Worm (Caenorhabditis elegans) whole organism, late embryonic: Measurements from ENCODE around the gene T14B4.1.

ENCODE experiments used
- C08G9.2 ChIP-seq: sonication (generic microtip); optimal IDR thresholded peaks from 2 replicates; lab custom pipeline; 2016; ENCODE audit warnings: mild to moderate bottlenecking, missing genetic modification characterization, moderate library complexity, missing compliant biosample characterization
- C38D4.7 ChIP-seq: fragments of 200-800 bp; sonication (Bioruptor generic); optimal IDR thresholded peaks from 2 replicates; lab custom pipeline; 2018; ENCODE audit warnings: mild to moderate bottlenecking, missing genetic modification characterization, moderate library complexity, missing compliant biosample characterization
- F13H6.1 ChIP-seq: sonication (generic microtip); optimal IDR thresholded peaks from 2 replicates; lab custom pipeline; 2016; ENCODE audit warnings: missing genetic modification characterization, missing compliant biosample characterization
- K02D7.2 ChIP-seq: sonication (generic microtip); optimal IDR thresholded peaks from 2 replicates; lab custom pipeline; 2017; ENCODE audit warnings: mild to moderate bottlenecking, missing genetic modification characterization, missing compliant biosample characterization
- K09A11.1 ChIP-seq: sonication (generic microtip); optimal IDR thresholded peaks from 2 replicates; lab custom pipeline; 2017; ENCODE audit warnings: antibody characterized with exemption, mild to moderate bottlenecking, missing genetic modification characterization, missing compliant biosample characterization; ENCODE audit not compliant: insufficient read depth
- T23F11.4 ChIP-seq: fragments of 200-800 bp; sonication (Bioruptor generic); optimal IDR thresholded peaks from 2 replicates; lab custom pipeline; 2018; ENCODE audit warnings: mild to moderate bottlenecking, missing genetic modification characterization, missing compliant biosample characterization
- Y22D7AL.16 ChIP-seq: sonication (generic microtip); optimal IDR thresholded peaks from 2 replicates; lab custom pipeline; 2016; ENCODE audit warnings: missing genetic modification characterization, missing compliant biosample characterization
- ama-1 ChIP-seq: fragments of 150-350 bp; optimal IDR thresholded peaks from 2 replicates; lab custom pipeline; 2014
- ceh-14 ChIP-seq: sonication (generic microtip); optimal IDR thresholded peaks from 2 replicates; lab custom pipeline; 2016; ENCODE audit warnings: missing genotype, missing genetic modification characterization, missing compliant biosample characterization
- ceh-19 ChIP-seq: fragments of 200-800 bp; sonication (Bioruptor generic); optimal IDR thresholded peaks from 2 replicates; lab custom pipeline; 2018; ENCODE audit warnings: mild to moderate bottlenecking, missing genetic modification characterization, missing compliant biosample characterization
- ceh-2 ChIP-seq: sonication (generic microtip); optimal IDR thresholded peaks from 2 replicates; lab custom pipeline; 2016; ENCODE audit warnings: missing genotype, missing genetic modification characterization, missing compliant biosample characterization
- ceh-24 ChIP-seq: sonication (generic microtip); optimal IDR thresholded peaks from 2 replicates; lab custom pipeline; 2016; ENCODE audit warnings: mild to moderate bottlenecking, missing genetic modification characterization, missing compliant biosample characterization
- ceh-31 ChIP-seq: sonication (generic microtip); optimal IDR thresholded peaks from 2 replicates; lab custom pipeline; 2016; ENCODE audit warnings: missing genetic modification characterization, missing compliant biosample characterization
- ceh-48 ChIP-seq: sonication (generic microtip); optimal IDR thresholded peaks from 2 replicates; lab custom pipeline; 2016; ENCODE audit warnings: missing genetic modification characterization, inconsistent platforms, missing compliant biosample characterization
- ceh-6 ChIP-seq: fragments of 200-800 bp; sonication (Bioruptor generic); optimal IDR thresholded peaks from 2 replicates; lab custom pipeline; 2018; ENCODE audit warnings: mild to moderate bottlenecking, missing genetic modification characterization, missing compliant biosample characterization
- che-1 ChIP-seq: sonication (generic microtip); optimal IDR thresholded peaks from 2 replicates; lab custom pipeline; 2016; ENCODE audit warnings: mild to moderate bottlenecking, missing genetic modification characterization, missing compliant biosample characterization
- dve-1 ChIP-seq: sonication (generic microtip); optimal IDR thresholded peaks from 2 replicates; lab custom pipeline; 2017; ENCODE audit warnings: antibody characterized with exemption, mild to moderate bottlenecking, missing genetic modification characterization, missing compliant biosample characterization
- elt-2 ChIP-seq: sonication (generic microtip); optimal IDR thresholded peaks from 2 replicates; lab custom pipeline; 2016; ENCODE audit warnings: missing genetic modification reagents, missing genetic modification characterization, missing compliant biosample characterization
- ets-4 ChIP-seq: sonication (generic microtip); optimal IDR thresholded peaks from 2 replicates; lab custom pipeline; 2016; ENCODE audit warnings: missing genetic modification characterization, missing compliant biosample characterization
- eyg-1 ChIP-seq: sonication (generic microtip); optimal IDR thresholded peaks from 2 replicates; lab custom pipeline; 2016; ENCODE audit warnings: missing genotype, missing genetic modification characterization, missing compliant biosample characterization
- fax-1 ChIP-seq: sonication (generic microtip); optimal IDR thresholded peaks from 2 replicates; lab custom pipeline; 2016; ENCODE audit warnings: missing genotype, missing genetic modification characterization, missing compliant biosample characterization
- fkh-10 ChIP-seq: fragments of 150-350 bp; optimal IDR thresholded peaks from 2 replicates; lab custom pipeline; 2014; ENCODE audit warnings: missing biosample characterization, missing genetic modification reagents, missing genetic modification characterization
- fkh-6 ChIP-seq: sonication (generic microtip); optimal IDR thresholded peaks from 2 replicates; lab custom pipeline; 2016; ENCODE audit warnings: missing genetic modification characterization, missing compliant biosample characterization
- gmeb-2 ChIP-seq: sonication (generic microtip); optimal IDR thresholded peaks from 2 replicates; lab custom pipeline; 2016; ENCODE audit warnings: missing genetic modification characterization, inconsistent platforms, missing compliant biosample characterization
- hlh-13 ChIP-seq: fragments of 200-800 bp; sonication (Bioruptor generic); optimal IDR thresholded peaks from 2 replicates; lab custom pipeline; 2018; ENCODE audit warnings: mild to moderate bottlenecking, missing genetic modification characterization, missing compliant biosample characterization
- hlh-30 ChIP-seq: sonication (generic microtip); optimal IDR thresholded peaks from 2 replicates; lab custom pipeline; 2017; ENCODE audit warnings: antibody characterized with exemption, missing genetic modification characterization, missing compliant biosample characterization; ENCODE audit not compliant: insufficient read depth
- hlh-6 ChIP-seq: sonication (generic microtip); optimal IDR thresholded peaks from 2 replicates; lab custom pipeline; 2016; ENCODE audit warnings: missing genotype, missing genetic modification characterization, missing compliant biosample characterization
- lin-11 ChIP-seq: fragments of 200-800 bp; sonication (Bioruptor generic); optimal IDR thresholded peaks from 2 replicates; lab custom pipeline; 2018; ENCODE audit warnings: mild to moderate bottlenecking, missing genetic modification characterization, missing compliant biosample characterization
- madf-2 ChIP-seq: sonication (generic microtip); optimal IDR thresholded peaks from 2 replicates; lab custom pipeline; 2017; ENCODE audit warnings: missing genetic modification characterization, missing compliant biosample characterization
- mec-3 ChIP-seq: sonication (generic microtip); optimal IDR thresholded peaks from 2 replicates; lab custom pipeline; 2016; ENCODE audit warnings: borderline replicate concordance, missing genetic modification characterization, missing compliant biosample characterization
- nfya-1 ChIP-seq: sonication (generic microtip); optimal IDR thresholded peaks from 2 replicates; lab custom pipeline; 2017; ENCODE audit warnings: missing genetic modification characterization, mild to moderate bottlenecking, missing compliant biosample characterization, antibody characterized with exemption, moderate library complexity
- nhr-11 ChIP-seq: fragments of 150-350 bp; optimal IDR thresholded peaks from 2 replicates; lab custom pipeline; 2014; ENCODE audit warnings: missing biosample characterization, missing genetic modification characterization
- npax-4 ChIP-seq: sonication (generic microtip); optimal IDR thresholded peaks from 2 replicates; lab custom pipeline; 2016; ENCODE audit warnings: missing genetic modification characterization, missing compliant biosample characterization
- odd-2 ChIP-seq: sonication (generic microtip); optimal IDR thresholded peaks from 2 replicates; lab custom pipeline; 2017; ENCODE audit warnings: antibody characterized with exemption, mild to moderate bottlenecking, missing genetic modification characterization, missing compliant biosample characterization
- pag-3 ChIP-seq: sonication (generic microtip); optimal IDR thresholded peaks from 2 replicates; lab custom pipeline; 2016; ENCODE audit warnings: missing compliant biosample characterization, missing genetic modification characterization, borderline replicate concordance
- pat-9 ChIP-seq: fragments of 200-800 bp; sonication (Bioruptor generic); optimal IDR thresholded peaks from 2 replicates; lab custom pipeline; 2018; ENCODE audit warnings: mild to moderate bottlenecking, missing genetic modification characterization, moderate library complexity, missing compliant biosample characterization
- pax-1 ChIP-seq: fragments of 150-350 bp; optimal IDR thresholded peaks from 2 replicates; lab custom pipeline; 2014; ENCODE audit warnings: missing biosample characterization, missing genetic modification characterization
- pha-4 ChIP-seq: fragments of 150-350 bp; optimal IDR thresholded peaks from 2 replicates; lab custom pipeline; 2018; ENCODE audit warnings: missing biosample characterization, missing genetic modification reagents, missing genetic modification characterization
- pqm-1 ChIP-seq: sonication (generic microtip); optimal IDR thresholded peaks from 2 replicates; lab custom pipeline; 2016; ENCODE audit warnings: missing genetic modification characterization, missing compliant biosample characterization
- ref-2 ChIP-seq: sonication (generic microtip); optimal IDR thresholded peaks from 2 replicates; lab custom pipeline; 2016; ENCODE audit warnings: missing genetic modification characterization, missing compliant biosample characterization
- sdc-2 ChIP-seq: sonication (generic microtip); optimal IDR thresholded peaks from 2 replicates; lab custom pipeline; 2016; ENCODE audit warnings: missing genotype, missing genetic modification characterization, missing compliant biosample characterization
- sox-4 ChIP-seq: sonication (generic microtip); optimal IDR thresholded peaks from 2 replicates; lab custom pipeline; 2017; ENCODE audit warnings: mild to moderate bottlenecking, missing genetic modification characterization, inconsistent platforms, missing compliant biosample characterization
- syd-9 ChIP-seq: sonication (generic microtip); optimal IDR thresholded peaks from 2 replicates; lab custom pipeline; 2016; ENCODE audit warnings: mild to moderate bottlenecking, missing genetic modification characterization, moderate library complexity, missing compliant biosample characterization
- tbx-7 ChIP-seq: sonication (generic microtip); optimal IDR thresholded peaks from 2 replicates; lab custom pipeline; 2016; ENCODE audit warnings: missing genotype, missing genetic modification characterization, missing compliant biosample characterization
- unc-3 ChIP-seq, 2 experiments: fragments of 200-800 bp in 1 of 2; sonication (Bioruptor generic) in 1 of 2; sonication (generic microtip) in 1 of 2; conservative IDR thresholded peaks in 1 of 2; optimal IDR thresholded peaks in 1 of 2; 2 replicates each; pipeline versions ENCODE4 v1.3.6 to Lab custom; 2016 to 2022; ENCODE audit warnings: missing compliant biosample characterization in 2 of 2, missing genetic modification characterization in 2 of 2, missing genetic modification reagents in 1 of 2
- unc-42 ChIP-seq: sonication (generic microtip); optimal IDR thresholded peaks from 2 replicates; lab custom pipeline; 2016; ENCODE audit warnings: missing genotype, missing genetic modification characterization, missing compliant biosample characterization
- unc-55 ChIP-seq: sonication (generic microtip); optimal IDR thresholded peaks from 2 replicates; lab custom pipeline; 2017; ENCODE audit warnings: missing biosample characterization, missing genetic modification reagents, missing genetic modification characterization
- unc-86 ChIP-seq: sonication (generic microtip); optimal IDR thresholded peaks from 2 replicates; lab custom pipeline; 2016; ENCODE audit warnings: missing genetic modification characterization, missing compliant biosample characterization
- ztf-16 ChIP-seq: sonication (generic microtip); optimal IDR thresholded peaks from 2 replicates; lab custom pipeline; 2017; ENCODE audit warnings: missing genetic modification characterization, missing compliant biosample characterization

The T14B4.1 gene

DNA sequence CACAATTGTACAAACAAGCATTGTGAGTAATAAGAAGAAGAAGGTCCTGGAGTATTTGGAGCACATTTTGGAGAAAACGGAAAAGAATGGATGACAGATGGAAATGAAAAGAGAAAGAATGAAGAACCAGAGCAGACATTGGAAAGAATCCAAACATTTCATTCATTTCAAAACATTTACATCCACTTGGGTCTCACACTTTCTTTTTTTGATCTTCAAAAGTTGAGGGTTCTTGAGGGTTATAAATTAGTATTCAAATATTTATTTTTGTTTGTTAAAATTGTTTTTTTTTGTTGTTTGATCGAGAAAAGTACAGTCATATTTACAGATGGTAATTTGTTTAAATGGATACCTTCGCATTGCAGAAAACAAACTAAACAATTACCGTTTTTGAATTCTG lies 3.0 kb upstream of the T14B4.1 start, which contains the start of gene T14B4.9:
TSS of gene T14B4.9 (minus strand) at position 101 of the 400 bp plus-strand sequence.
- no peak for TF ChIP-seq fax-1
- TF ChIP-seq ceh-48: no peak
- no peak for TF ChIP-seq pat-9 (tag; lab: Kevin White, UChicago)
- TF ChIP-seq ref-2 (tag; lab: Kevin White, UChicago): no peak
- TF ChIP-seq ceh-24 (tag; lab: Kevin White, UChicago): no peak
- no peak for TF ChIP-seq K09A11.1 (tag; lab: Kevin White, UChicago)
- no peak for TF ChIP-seq unc-42 (tag; lab: Kevin White, UChicago)
- TF ChIP-seq C08G9.2 (tag; lab: Kevin White, UChicago): no peak
- TF ChIP-seq K02D7.2 (tag; lab: Kevin White, UChicago): no peak
- TF ChIP-seq gmeb-2 (tag; lab: Kevin White, UChicago): no peak

DNA sequence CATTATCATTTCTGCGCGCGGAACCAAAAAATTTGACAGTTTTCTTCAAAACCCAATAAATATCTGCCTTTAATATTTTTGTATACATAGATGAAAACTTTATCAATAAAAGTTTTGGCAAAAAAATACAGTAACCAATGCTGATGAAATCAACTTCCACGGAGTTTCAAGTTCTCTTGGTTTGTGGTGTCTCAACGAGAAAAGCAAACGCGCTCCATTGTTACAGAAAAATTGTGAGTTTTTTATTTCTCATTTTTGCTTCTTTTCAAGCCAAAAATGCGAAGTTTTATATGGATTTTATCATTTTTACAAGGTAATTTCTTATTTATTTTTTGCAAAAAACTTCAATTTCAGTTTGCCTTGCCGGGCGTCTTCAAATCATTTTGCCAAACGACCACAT lies 2.0 kb upstream of the T14B4.1 start, which contains the start of gene T14B4.3:
TSS of gene T14B4.3 (plus strand) at position 264 of the 400 bp plus-strand sequence.
- TF ChIP-seq F13H6.1 (tag; lab: Kevin White, UChicago) (peak; percentile 67), unc-3 (GFP tag; conservative IDR thresholded peaks at IDR 0.05; lab: Robert Waterston, UW) (no peak), unc-3 (tag; optimal IDR thresholded peaks at IDR 0.05; lab: Kevin White, UChicago) (no peak), C38D4.7 (no peak), eyg-1 (no peak), ztf-16 (tag; lab: Kevin White, UChicago) (peak; percentile 39), pax-1 (tag; lab: Kevin White, UChicago) (peak; percentile 6), elt-2 (tag; lab: Kevin White, UChicago) (peak; percentile 71), C08G9.2 (tag; lab: Kevin White, UChicago) (peak; percentile 80), ama-1 (lab: Kevin White, UChicago) (no peak), che-1 (tag; lab: Kevin White, UChicago) (no peak), sdc-2 (no peak), pag-3 (tag; lab: Kevin White, UChicago) (no peak), hlh-13 (no peak), dve-1 (tag; lab: Kevin White, UChicago) (no peak), K09A11.1 (tag; lab: Kevin White, UChicago) (no peak), K02D7.2 (tag; lab: Kevin White, UChicago) (no peak), unc-55 (GFP tag; lab: Kevin White, UChicago) (no peak), T23F11.4 (GFP tag; lab: Kevin White, UChicago) (no peak), syd-9 (peak; percentile 43), hlh-30 (tag; lab: Kevin White, UChicago) (no peak), pqm-1 (tag; lab: Kevin White, UChicago) (peak; percentile 8), ceh-6 (GFP tag; lab: Kevin White, UChicago) (no peak), ceh-2 (tag; lab: Kevin White, UChicago) (peak; percentile 78), odd-2 (tag; lab: Kevin White, UChicago) (no peak), sox-4 (no peak), ceh-14 (peak; percentile 69), fax-1 (peak; percentile 84), ceh-31 (tag; lab: Kevin White, UChicago) (peak; percentile 95), tbx-7 (tag; lab: Kevin White, UChicago) (peak; percentile 74), mec-3 (tag; lab: Kevin White, UChicago) (no peak), ref-2 (tag; lab: Kevin White, UChicago) (peak; percentile 76), nhr-11 (tag; lab: Kevin White, UChicago) (no peak), gmeb-2 (tag; lab: Kevin White, UChicago) (no peak), fkh-10 (no peak), ceh-19 (GFP tag; lab: Kevin White, UChicago) (no peak), unc-86 (peak; percentile 15), npax-4 (tag; lab: Kevin White, UChicago) (no peak), unc-42 (tag; lab: Kevin White, UChicago) (peak; percentile 44), pha-4 (tag; lab: Kevin White, UChicago) (no peak), ets-4 (tag; lab: Kevin White, UChicago) (peak; percentile 76), nfya-1 (no peak), madf-2 (tag; lab: Kevin White, UChicago) (no peak), hlh-6 (tag; lab: Kevin White, UChicago) (no peak), fkh-6 (peak; percentile 61), Y22D7AL.16 (tag; lab: Kevin White, UChicago) (no peak), lin-11 (tag; lab: Kevin White, UChicago) (no peak)
